Worm (Caenorhabditis elegans) whole organism, L4 larva: ENCODE data around the gene hlh-14.

ENCODE experiments used
- F10B5.3 ChIP-seq: sonication (generic microtip); optimal IDR thresholded peaks from 2 replicates; lab custom pipeline; 2016; ENCODE audit warnings: mild to moderate bottlenecking, missing genetic modification characterization, missing compliant biosample characterization
- R02D3.7 ChIP-seq: fragments of 150-350 bp; sonication (generic microtip); optimal IDR thresholded peaks from 3 replicates; lab custom pipeline; 2014; ENCODE audit warnings: missing biosample characterization, missing genetic modification characterization
- Y48G9A.11 ChIP-seq: fragments of 200-800 bp; sonication (Bioruptor generic); IDR thresholded peaks from 2 replicates; pipeline ENCODE4 v1.3.6; 2022; ENCODE audit warnings: missing genetic modification reagents, missing genetic modification characterization, missing compliant biosample characterization
- Y75B8A.6 ChIP-seq: fragments of 200-800 bp; sonication (Bioruptor generic); IDR thresholded peaks from 2 replicates; pipeline ENCODE4 v1.3.6; 2022; ENCODE audit warnings: missing genetic modification reagents, missing genetic modification characterization, missing compliant biosample characterization
- ZK337.2 ChIP-seq: fragments of 200-800 bp; sonication (Bioruptor generic); IDR thresholded peaks from 2 replicates; pipeline ENCODE4 v1.3.6; 2022; ENCODE audit warnings: missing genetic modification reagents, missing genetic modification characterization, missing compliant biosample characterization
- ama-1 ChIP-seq: fragments of 150-350 bp; optimal IDR thresholded peaks from 2 replicates; lab custom pipeline; 2014; ENCODE audit warnings: inconsistent platforms, mixed read lengths
- arid-1 ChIP-seq: fragments of 200-800 bp; sonication (Bioruptor generic); conservative IDR thresholded peaks from 2 replicates; pipeline ENCODE4 v1.3.6; 2022; ENCODE audit warnings: missing genetic modification reagents, missing genetic modification characterization, missing compliant biosample characterization
- cey-2 ChIP-seq: sonication (generic microtip); optimal IDR thresholded peaks from 3 replicates; lab custom pipeline; 2017; ENCODE audit warnings: missing genetic modification characterization, mild to moderate bottlenecking, missing compliant biosample characterization, antibody characterized with exemption, borderline replicate concordance; ENCODE audit not compliant: insufficient read depth
- daf-12 ChIP-seq: fragments of 150-350 bp; optimal IDR thresholded peaks from 2 replicates; lab custom pipeline; 2014; ENCODE audit warnings: missing biosample characterization, missing genetic modification reagents, missing genetic modification characterization
- daf-16 ChIP-seq, 3 experiments: sonication (generic microtip); optimal IDR thresholded peaks; 2 replicates each; lab custom pipeline; 2016 to 2017; ENCODE audit warnings: missing genetic modification characterization in 3 of 3, missing genetic modification reagents in 3 of 3, mild to moderate bottlenecking in 2 of 3, missing compliant biosample characterization in 2 of 3, missing biosample characterization in 1 of 3, moderate library complexity in 1 of 3
- daf-19 ChIP-seq: fragments of 200-800 bp; sonication (Bioruptor generic); conservative IDR thresholded peaks from 2 replicates; pipeline ENCODE4 v1.3.6; 2022; ENCODE audit warnings: missing genetic modification characterization, missing compliant biosample characterization
- dmd-6 ChIP-seq: fragments of 200-800 bp; sonication (Bioruptor generic); IDR thresholded peaks from 2 replicates; pipeline ENCODE4 v1.3.6; 2022; ENCODE audit warnings: missing genetic modification reagents, missing genetic modification characterization, missing compliant biosample characterization
- dmd-9 ChIP-seq: fragments of 200-800 bp; sonication (Bioruptor generic); IDR thresholded peaks from 2 replicates; pipeline ENCODE4 v1.3.6; 2022; ENCODE audit warnings: missing genetic modification reagents, missing genetic modification characterization, missing compliant biosample characterization
- dpl-1 ChIP-seq: fragments of 150-350 bp; optimal IDR thresholded peaks from 2 replicates; lab custom pipeline; 2014; ENCODE audit warnings: missing biosample characterization, missing genetic modification reagents, missing genetic modification characterization
- dve-1 ChIP-seq: sonication (generic microtip); optimal IDR thresholded peaks from 2 replicates; lab custom pipeline; 2017; ENCODE audit warnings: antibody characterized with exemption, mild to moderate bottlenecking, missing genetic modification characterization, missing compliant biosample characterization; ENCODE audit not compliant: insufficient read depth
- egl-27 ChIP-seq: sonication (generic microtip); optimal IDR thresholded peaks from 3 replicates; lab custom pipeline; 2017; ENCODE audit warnings: missing biosample characterization, missing genetic modification reagents, missing genetic modification characterization
- egl-43 ChIP-seq: fragments of 200-800 bp; sonication (Bioruptor generic); IDR thresholded peaks from 2 replicates; pipeline ENCODE4 v1.3.6; 2022; ENCODE audit warnings: missing genetic modification reagents, missing genetic modification characterization, missing compliant biosample characterization
- fkh-10 ChIP-seq: fragments of 150-350 bp; optimal IDR thresholded peaks from 2 replicates; lab custom pipeline; 2014; ENCODE audit warnings: missing biosample characterization, missing genetic modification reagents, missing genetic modification characterization
- fos-1 ChIP-seq: fragments of 150-350 bp; optimal IDR thresholded peaks from 2 replicates; lab custom pipeline; 2014; ENCODE audit warnings: missing biosample characterization, missing genetic modification characterization
- hif-1 ChIP-seq, 2 experiments: sonication (generic microtip); optimal IDR thresholded peaks; 2 replicates each; lab custom pipeline; 2016 to 2017; ENCODE audit warnings: missing compliant biosample characterization in 2 of 2, missing genetic modification characterization in 2 of 2, missing genetic modification reagents in 2 of 2, missing genotype in 2 of 2, mild to moderate bottlenecking in 1 of 2
- hlh-30 ChIP-seq: sonication (generic microtip); optimal IDR thresholded peaks from 2 replicates; lab custom pipeline; 2017; ENCODE audit warnings: antibody characterized with exemption, mild to moderate bottlenecking, missing genetic modification characterization, missing compliant biosample characterization; ENCODE audit not compliant: insufficient read depth
- hmg-1.1 ChIP-seq: fragments of 200-800 bp; sonication (Bioruptor generic); IDR thresholded peaks from 2 replicates; pipeline ENCODE4 v1.3.6; 2022; ENCODE audit warnings: missing genetic modification reagents, missing genetic modification characterization, missing compliant biosample characterization
- lin-13 ChIP-seq: fragments of 150-350 bp; optimal IDR thresholded peaks from 2 replicates; lab custom pipeline; 2014; ENCODE audit warnings: missing biosample characterization, missing genetic modification reagents, missing genetic modification characterization
- lin-29 ChIP-seq: fragments of 200-800 bp; sonication (Bioruptor generic); IDR thresholded peaks from 2 replicates; pipeline ENCODE4 v1.3.6; 2022; ENCODE audit warnings: missing genetic modification reagents, missing genetic modification characterization, missing compliant biosample characterization
- lsy-2 ChIP-seq, 2 experiments: fragments of 150-350 bp in 1 of 2; sonication (generic microtip) in 1 of 2; optimal IDR thresholded peaks; 2 replicates each; lab custom pipeline; 2014 to 2017; ENCODE audit warnings: missing biosample characterization in 2 of 2, missing genetic modification characterization in 2 of 2
- madf-5 ChIP-seq, 2 experiments: fragments of 200-800 bp; sonication (Bioruptor generic); IDR thresholded peaks; 2 replicates each; pipeline ENCODE4 v1.3.6; 2022; ENCODE audit warnings: missing compliant biosample characterization in 2 of 2, missing genetic modification characterization in 2 of 2
- mep-1 ChIP-seq: fragments of 150-350 bp; sonication (generic microtip); optimal IDR thresholded peaks from 3 replicates; lab custom pipeline; 2014; ENCODE audit warnings: missing biosample characterization, missing genetic modification characterization
- mes-2 ChIP-seq: sonication (generic microtip); optimal IDR thresholded peaks from 2 replicates; lab custom pipeline; 2016; ENCODE audit warnings: missing genotype, mild to moderate bottlenecking, missing genetic modification characterization, missing compliant biosample characterization; ENCODE audit not compliant: poor library complexity, severe bottlenecking
- mxl-3 ChIP-seq: fragments of 200-800 bp; sonication (Bioruptor generic); optimal IDR thresholded peaks from 2 replicates; lab custom pipeline; 2018; ENCODE audit warnings: mild to moderate bottlenecking, missing genetic modification characterization, missing compliant biosample characterization
- nhr-28 ChIP-seq: fragments of 150-350 bp; optimal IDR thresholded peaks from 2 replicates; lab custom pipeline; 2014; ENCODE audit warnings: missing biosample characterization, missing genetic modification characterization
- nhr-41 ChIP-seq: fragments of 200-800 bp; sonication (Bioruptor generic); IDR thresholded peaks from 2 replicates; pipeline ENCODE4 v1.3.6; 2022; ENCODE audit warnings: missing genetic modification reagents, missing genetic modification characterization, missing compliant biosample characterization
- nhr-42 ChIP-seq: fragments of 200-800 bp; sonication (Bioruptor generic); IDR thresholded peaks from 2 replicates; pipeline ENCODE4 v1.3.6; 2022; ENCODE audit warnings: missing genetic modification characterization, missing compliant biosample characterization
- nhr-6 ChIP-seq: fragments of 150-350 bp; optimal IDR thresholded peaks from 2 replicates; lab custom pipeline; 2014; ENCODE audit warnings: missing biosample characterization, missing genetic modification characterization
- pqm-1 ChIP-seq: sonication (generic microtip); optimal IDR thresholded peaks from 2 replicates; lab custom pipeline; 2017; ENCODE audit warnings: missing biosample characterization, missing genetic modification characterization
- sdz-12 ChIP-seq: fragments of 200-800 bp; sonication (Bioruptor generic); optimal IDR thresholded peaks from 2 replicates; lab custom pipeline; 2018; ENCODE audit warnings: mild to moderate bottlenecking, missing genetic modification characterization, missing compliant biosample characterization
- snpc-4 ChIP-seq: fragments of 150-350 bp; optimal IDR thresholded peaks from 2 replicates; lab custom pipeline; 2014; ENCODE audit warnings: missing biosample characterization, missing genetic modification characterization
- unc-130 ChIP-seq: sonication (generic microtip); optimal IDR thresholded peaks from 2 replicates; lab custom pipeline; 2016; ENCODE audit warnings: missing genetic modification reagents, missing genetic modification characterization, missing compliant biosample characterization
- unc-39 ChIP-seq: sonication (generic microtip); optimal IDR thresholded peaks from 2 replicates; lab custom pipeline; 2017; ENCODE audit warnings: missing biosample characterization, missing genetic modification characterization
- unc-62 ChIP-seq, 3 experiments: fragments of 150-350 bp in 1 of 3; sonication (generic microtip); optimal IDR thresholded peaks in 2 of 3; peaks in 1 of 3; 1 replicate in 1 of 3; 2 replicates in 2 of 3; lab custom pipeline; 2014 to 2017; ENCODE audit warnings: missing biosample characterization in 3 of 3, missing genetic modification characterization in 3 of 3, missing genetic modification reagents in 3 of 3, missing genotype in 1 of 3
- vab-7 ChIP-seq: fragments of 200-800 bp; sonication (Bioruptor generic); IDR thresholded peaks from 2 replicates; pipeline ENCODE4 v1.3.6; 2022; ENCODE audit warnings: missing genetic modification reagents, missing genetic modification characterization, missing compliant biosample characterization
- zag-1 ChIP-seq: fragments of 150-350 bp; optimal IDR thresholded peaks from 2 replicates; lab custom pipeline; 2014; ENCODE audit warnings: missing biosample characterization, missing genetic modification characterization

The hlh-14 gene

DNA sequence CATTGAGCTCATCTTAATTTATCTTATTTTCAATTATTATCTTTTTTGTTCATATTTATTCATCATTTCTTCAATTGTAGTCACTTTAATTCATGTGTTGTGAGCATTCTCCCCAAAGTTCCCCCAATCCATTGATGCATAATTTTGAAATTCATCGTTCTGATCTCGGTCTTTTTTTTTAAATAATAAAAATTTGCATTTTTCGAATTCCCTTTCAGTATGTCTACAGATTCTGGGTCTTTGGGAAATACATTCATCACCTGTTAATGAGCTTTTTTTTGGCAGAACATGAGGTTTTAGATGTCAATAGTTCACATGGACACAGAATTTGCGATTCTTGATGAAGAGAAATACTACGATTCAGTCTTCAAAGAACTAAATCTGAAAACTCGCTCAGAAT lies 18.8 kb downstream of the hlh-14 start, which contains the start of gene damt-1:
Gene damt-1 (plus strand): TSS at position 301 of the 400 bp plus-strand sequence.
- TF ChIP-seq R02D3.7 (tag; lab: Kevin White, UChicago) (no peak), unc-62 (GFP tag; optimal IDR thresholded peaks at IDR 0.05 in 1 of 2; lab: Kevin White, UChicago) (peak in 1 of 2 experiments; percentile 10), unc-62 (tag; optimal IDR thresholded peaks at IDR 0.05; lab: Kevin White, UChicago) (no peak)

DNA sequence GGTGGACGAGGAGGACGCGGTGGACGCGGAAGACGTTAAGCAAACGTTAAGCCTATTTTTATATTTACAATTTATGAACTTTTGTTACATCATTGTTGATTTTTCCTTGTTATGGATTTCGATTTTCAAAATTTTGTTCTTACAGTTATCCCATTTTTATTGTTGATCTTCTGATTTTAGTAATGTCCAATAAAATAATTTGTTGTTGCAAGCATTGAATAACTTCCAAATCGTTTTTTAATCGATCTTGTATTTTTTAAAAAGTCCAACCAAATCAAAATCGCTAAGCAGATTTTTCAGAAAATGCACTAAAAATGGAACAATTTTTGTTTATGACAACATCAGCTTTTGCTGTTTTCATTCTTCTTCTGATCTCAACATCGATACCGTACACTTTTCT lies 20.9 kb downstream of the hlh-14 start, which contains the start of gene zipt-3:
Gene zipt-3 (plus strand): TSS at position 301 of the 400 bp plus-strand sequence.
- no peak for TF ChIP-seq fos-1 (tag; lab: Kevin White, UChicago)
- TF ChIP-seq pqm-1 (tag; lab: Kevin White, UChicago) = no peak
- no peak for TF ChIP-seq unc-39 (tag; lab: Kevin White, UChicago)
- TF ChIP-seq Y75B8A.6 (GFP tag; lab: Robert Waterston, UW) = no peak
- TF ChIP-seq sdz-12 (GFP tag; lab: Kevin White, UChicago) = no peak
- no peak for TF ChIP-seq vab-7 (GFP tag; lab: Robert Waterston, UW)
- no peak for TF ChIP-seq F10B5.3 (tag; lab: Kevin White, UChicago)
- TF ChIP-seq egl-27 (tag; lab: Kevin White, UChicago) = no peak

DNA sequence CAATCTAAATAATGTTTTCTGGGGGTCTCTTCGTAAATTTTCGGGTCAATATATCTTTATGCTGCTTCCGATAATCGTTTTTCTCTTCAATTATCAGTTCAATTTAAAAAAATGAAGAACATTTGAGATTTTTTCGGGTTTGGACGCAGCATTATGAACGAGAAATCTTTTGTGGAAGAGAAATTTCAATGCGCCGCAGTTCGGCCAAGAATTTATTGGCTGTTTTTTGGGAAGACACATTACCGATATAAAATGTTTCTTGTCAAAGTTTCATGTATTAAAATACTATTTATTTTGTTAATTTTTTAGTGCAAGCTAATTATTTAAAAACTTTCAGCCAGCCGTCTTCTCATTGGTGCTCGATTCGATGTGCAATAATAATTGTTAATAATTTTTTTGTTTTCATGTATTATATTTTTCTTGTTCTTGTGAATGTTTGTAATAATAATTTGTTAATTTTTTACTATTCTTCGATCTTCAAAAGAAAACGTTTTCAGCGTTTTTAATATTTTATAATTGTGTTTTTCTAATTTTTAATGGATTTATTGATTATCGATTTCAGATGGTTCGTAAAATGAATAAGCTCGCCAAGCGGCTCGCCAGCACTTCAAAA lies 22.8 kb downstream of the hlh-14 start, which contains the start of the genes C18A3.10 and C18A3.3:
Gene C18A3.10 (minus strand): TSS at position 101 of the 613 bp plus-strand sequence.
Gene C18A3.3 (plus strand): TSS at position 563 of the 613 bp plus-strand sequence.
- TF ChIP-seq mes-2 (peak; percentile 59), cey-2 (tag; lab: Kevin White, UChicago) (no peak), mxl-3 (GFP tag; lab: Kevin White, UChicago) (no peak)
- TF ChIP-seq, all 104 proteins: peak for 1

DNA sequence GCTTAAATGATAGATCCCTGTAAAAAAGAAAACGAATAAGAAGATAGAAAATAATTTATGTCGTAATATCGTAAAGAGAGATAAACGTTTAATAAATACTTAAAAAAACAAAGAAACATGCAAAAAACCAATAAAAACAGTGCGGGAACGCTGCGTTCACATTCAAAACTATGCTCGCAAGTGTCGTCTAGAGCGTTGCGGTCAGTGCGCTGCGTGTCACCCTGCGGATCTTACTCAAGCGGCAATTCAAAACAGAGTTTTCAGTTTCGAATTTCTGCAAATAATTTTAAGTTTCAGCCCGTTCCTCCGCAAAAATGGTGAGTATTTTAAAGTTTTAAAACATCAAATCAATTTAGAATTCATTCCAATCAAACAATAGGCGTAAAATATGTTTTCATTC lies 23.9 kb downstream of the hlh-14 start, which contains the start of the genes tiar-1 and lelo-4:
Gene tiar-1 (minus strand): TSS at position 17 of the 400 bp plus-strand sequence.
Gene lelo-4 (plus strand): TSS at position 118 of the 400 bp plus-strand sequence.
- TF ChIP-seq daf-16 (GFP tag; optimal IDR thresholded peaks at IDR 0.05; lab: Kevin White, UChicago) (no peak), daf-16 (tag; optimal IDR thresholded peaks at IDR 0.05; lab: Kevin White, UChicago) (peak; percentile 48), ZK337.2 (GFP tag; lab: Robert Waterston, UW) (no peak), mep-1 (tag; lab: Kevin White, UChicago) (peak; percentile 55), ama-1 (lab: Kevin White, UChicago) (peak; percentile 47), daf-19 (GFP tag; lab: Robert Waterston, UW) (no peak), F10B5.3 (tag; lab: Kevin White, UChicago) (no peak), fkh-10 (GFP tag; lab: Kevin White, UChicago) (no peak), dpl-1 (GFP tag; lab: Kevin White, UChicago) (peak; percentile 90), Y48G9A.11 (GFP tag; lab: Robert Waterston, UW) (no peak), nhr-41 (GFP tag; lab: Robert Waterston, UW) (no peak), arid-1 (GFP tag; lab: Robert Waterston, UW) (0 out of 2 replicates have a peak, but pooled peaks have one; percentile 27), unc-130 (GFP tag; lab: Kevin White, UChicago) (peak; percentile 9), nhr-42 (GFP tag; lab: Robert Waterston, UW) (no peak), mxl-3 (GFP tag; lab: Kevin White, UChicago) (no peak), snpc-4 (tag; lab: Kevin White, UChicago) (no peak), nhr-6 (tag; lab: Kevin White, UChicago) (peak; percentile 38), zag-1 (tag; lab: Kevin White, UChicago) (no peak), unc-62 (GFP tag; optimal IDR thresholded peaks at IDR 0.05 in 1 of 2; lab: Kevin White, UChicago) (peak in 1 of 2 experiments; percentile 87), unc-62 (tag; optimal IDR thresholded peaks at IDR 0.05; lab: Kevin White, UChicago) (no peak), madf-5 (GFP tag; IDR thresholded peaks at IDR 0.05; lab: Robert Waterston, UW) (no peak), lsy-2 (tag; optimal IDR thresholded peaks at IDR 0.05; lab: Kevin White, UChicago) (peak in 1 of 2 experiments; percentile 83), nhr-28 (tag; lab: Kevin White, UChicago) (peak; percentile 34), hmg-1.1 (peak; percentile 44; the same call in 1 of the 2 replicates), egl-43 (GFP tag; lab: Robert Waterston, UW) (no peak), lin-29 (GFP tag; lab: Robert Waterston, UW) (no peak), dmd-9 (no peak), lin-13 (GFP tag; lab: Kevin White, UChicago) (peak; percentile 64), daf-12 (tag; lab: Kevin White, UChicago) (no peak), egl-27 (tag; lab: Kevin White, UChicago) (no peak), dmd-6 (GFP tag; lab: Robert Waterston, UW) (no peak), dve-1 (peak; percentile 58), hlh-30 (tag; lab: Kevin White, UChicago) (peak; percentile 51), hif-1 (tag; optimal IDR thresholded peaks at IDR 0.05; lab: Kevin White, UChicago) (peak in 1 of 2 experiments; percentile 45)
